Worm (Caenorhabditis elegans): Measurements from ENCODE around the gene srh-167.
A peak's percentile ranks its signal among the peaks of the same experiment; 100 is the strongest.
"Not testable (repeated sequence)": the region's sequence is repeated elsewhere in the genome, so short reads cannot be mapped to it uniquely, and the experiment has no call there.

Gene srh-167

DNA sequence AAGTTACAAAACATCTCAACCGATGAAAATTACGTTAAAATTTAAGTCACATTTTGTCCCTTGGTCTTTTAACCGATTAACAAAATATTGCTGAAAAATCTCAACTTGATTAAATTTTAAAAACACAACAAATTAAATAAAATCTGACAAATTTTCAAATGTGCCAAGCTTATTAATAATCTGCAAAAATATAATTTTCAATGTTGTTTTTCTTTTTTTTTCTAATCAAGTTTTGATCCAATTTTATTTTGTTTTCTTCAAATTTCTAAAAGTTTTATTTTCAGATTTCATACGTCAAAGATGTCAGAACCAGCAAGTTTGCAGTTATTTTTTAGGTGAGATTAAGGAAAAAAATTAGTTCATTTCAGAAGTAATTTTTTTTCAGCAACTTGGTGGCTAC lies 2.8 kb downstream of the srh-167 start, which contains the start of gene srw-87:
Gene srw-87 (plus strand): TSS at position 301 of the 400 bp plus-strand sequence.
- TF ChIP-seq F13C5.2 (tag; optimal IDR thresholded peaks at IDR 0.05) (no peak), ama-1 (optimal IDR thresholded peaks at IDR 0.05) (no peak), ets-7 (tag; optimal IDR thresholded peaks at IDR 0.05) (no peak), aly-1 (tag; optimal IDR thresholded peaks at IDR 0.05) (no peak), hmg-4 (GFP tag; optimal IDR thresholded peaks at IDR 0.05) (no peak), hmbx-1 (tag; optimal IDR thresholded peaks at IDR 0.05) (no peak), pes-1 (GFP tag; IDR thresholded peaks at IDR 0.05) (no peak)

DNA sequence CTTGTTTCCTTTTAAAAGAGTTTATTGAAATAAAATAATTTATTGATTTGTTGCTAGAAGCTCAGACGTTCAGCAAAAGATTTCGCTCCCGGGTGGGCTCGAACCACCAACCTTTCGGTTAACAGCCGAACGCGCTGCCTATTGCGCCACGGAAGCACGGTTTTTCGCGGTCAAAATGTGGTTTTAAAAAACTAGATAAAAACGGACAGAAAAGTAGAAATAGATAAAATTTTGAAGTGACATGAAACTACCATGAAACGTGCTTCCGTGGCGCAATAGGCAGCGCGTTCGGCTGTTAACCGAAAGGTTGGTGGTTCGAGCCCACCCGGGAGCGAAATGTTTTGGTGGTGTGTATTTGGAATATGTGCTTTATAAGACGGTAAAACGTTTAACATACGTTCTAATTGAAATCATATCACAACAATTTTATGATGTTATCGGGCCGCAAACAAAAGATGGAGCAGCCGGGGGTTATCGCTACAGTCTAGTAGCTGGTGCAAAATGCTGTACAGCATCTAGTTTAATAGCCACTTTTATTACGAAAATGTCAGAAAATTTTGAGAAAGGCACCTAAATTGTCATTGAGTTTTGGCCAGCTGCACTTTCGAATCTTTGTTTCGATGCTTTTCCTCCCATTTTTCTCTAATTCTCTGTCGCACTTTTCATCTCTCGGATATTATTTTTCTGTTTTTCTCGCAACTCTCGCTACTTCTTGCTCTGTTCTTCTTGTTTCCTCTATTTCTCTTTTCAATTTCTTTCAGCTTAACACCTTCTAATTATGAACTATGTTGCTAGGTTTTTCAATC lies 5.0 kb downstream of the srh-167 start, which contains the start of gene slc-9B.2:
Gene slc-9B.2 (plus strand): TSS at position 756 of the 806 bp plus-strand sequence.
- TF ChIP-seq hmg-4 (GFP tag; optimal IDR thresholded peaks at IDR 0.05); B0310.2 (tag; optimal IDR thresholded peaks at IDR 0.05); flt-1 (GFP tag; IDR thresholded peaks at IDR 0.05): not testable (repeated sequence)

DNA sequence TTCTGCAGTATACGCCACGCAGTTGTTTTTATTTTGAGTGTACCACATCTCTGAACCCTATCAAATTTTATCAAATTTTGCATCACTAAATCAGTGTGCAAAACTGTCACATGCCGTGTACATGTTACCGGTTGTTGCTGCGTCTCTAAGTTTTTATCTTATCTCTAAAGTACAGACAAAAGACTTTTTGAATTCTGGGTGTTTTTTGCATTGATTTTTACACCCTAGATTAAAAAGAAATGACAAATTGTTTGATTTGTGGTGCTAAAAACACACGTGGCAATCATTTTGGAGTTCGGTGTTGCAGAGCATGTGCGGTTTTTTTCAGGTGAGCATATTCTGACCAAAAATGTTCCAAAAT lies 8.7 kb downstream of the srh-167 start, which contains the start of gene nhr-193:
Gene nhr-193 (plus strand): TSS at position 51 of the 361 bp plus-strand sequence.
- TF ChIP-seq ceh-36 (tag; optimal IDR thresholded peaks at IDR 0.05) (no peak), pes-1 (GFP tag; IDR thresholded peaks at IDR 0.05) (no peak), flt-1 (GFP tag; IDR thresholded peaks at IDR 0.05) (no peak), hnd-1 (tag; optimal IDR thresholded peaks at IDR 0.05) (no peak), ets-7 (tag; optimal IDR thresholded peaks at IDR 0.05) (no peak)

DNA sequence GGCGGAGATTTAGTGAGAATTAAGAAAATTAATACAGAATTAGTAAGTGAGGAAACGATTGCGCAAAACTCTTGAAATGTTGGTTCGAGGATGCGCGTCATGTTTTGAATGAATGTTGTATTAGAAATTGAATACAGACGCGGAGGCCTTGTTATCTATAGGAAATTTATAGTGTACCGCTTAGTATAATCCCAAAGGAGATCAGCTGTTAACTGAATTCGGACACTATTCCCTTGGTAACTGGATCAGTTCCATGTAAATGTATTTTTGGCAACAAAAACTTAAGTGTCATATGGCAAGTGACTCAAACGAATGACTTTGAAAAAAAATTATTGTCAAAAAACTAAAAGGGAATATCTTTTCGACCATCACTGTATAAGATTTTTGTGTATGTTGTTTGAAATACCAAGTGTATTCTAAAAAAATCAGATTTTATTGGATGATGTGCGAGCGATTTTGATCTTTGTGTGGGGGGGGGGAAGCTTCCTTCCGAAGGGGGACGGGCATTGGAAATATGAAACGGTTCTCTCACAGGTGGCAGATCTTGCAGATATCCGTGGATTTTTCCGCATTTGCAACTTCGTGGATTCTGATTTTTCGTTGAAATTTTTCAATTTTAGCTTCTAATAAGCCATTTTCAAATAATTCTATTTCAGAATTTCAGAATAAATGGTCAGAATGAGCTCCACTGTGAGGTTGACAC lies 13.0 kb downstream of the srh-167 start, which contains the start of the genes W08G11.5 and W08G11.1:
Gene W08G11.5 (minus strand): TSS at position 101 of the 703 bp plus-strand sequence.
Gene W08G11.1 (plus strand): TSS at position 653 of the 703 bp plus-strand sequence.
- TF ChIP-seq ceh-13 (GFP tag; optimal IDR thresholded peaks at IDR 0.05): no peak
- no peak for TF ChIP-seq hnd-1 (tag; optimal IDR thresholded peaks at IDR 0.05)
- TF ChIP-seq tra-4 (tag; optimal IDR thresholded peaks at IDR 0.05): no peak
- TF ChIP-seq flt-1 (GFP tag; IDR thresholded peaks at IDR 0.05): no peak
- TF ChIP-seq ets-7 (tag; optimal IDR thresholded peaks at IDR 0.05): no peak
- TF ChIP-seq tbx-11 (GFP tag; IDR thresholded peaks at IDR 0.05): no peak
- no peak for TF ChIP-seq hmbx-1 (tag; optimal IDR thresholded peaks at IDR 0.05)
- TF ChIP-seq hmg-4 (GFP tag; optimal IDR thresholded peaks at IDR 0.05): no peak
- no peak for TF ChIP-seq F13C5.2 (tag; optimal IDR thresholded peaks at IDR 0.05)
- no peak for TF ChIP-seq tbx-37 (GFP tag; conservative IDR thresholded peaks at IDR 0.05)
- TF ChIP-seq scrt-1 (GFP tag; IDR thresholded peaks at IDR 0.05): no peak
- TF ChIP-seq B0310.2 (tag; optimal IDR thresholded peaks at IDR 0.05): no peak
- no peak for TF ChIP-seq ama-1 (optimal IDR thresholded peaks at IDR 0.05)
- no peak for TF ChIP-seq ceh-36 (tag; optimal IDR thresholded peaks at IDR 0.05)
- TF ChIP-seq sea-1 (GFP tag; conservative IDR thresholded peaks at IDR 0.05): no peak
- no peak for TF ChIP-seq aly-1 (tag; optimal IDR thresholded peaks at IDR 0.05)
- no peak for TF ChIP-seq pes-1 (GFP tag; IDR thresholded peaks at IDR 0.05)

DNA sequence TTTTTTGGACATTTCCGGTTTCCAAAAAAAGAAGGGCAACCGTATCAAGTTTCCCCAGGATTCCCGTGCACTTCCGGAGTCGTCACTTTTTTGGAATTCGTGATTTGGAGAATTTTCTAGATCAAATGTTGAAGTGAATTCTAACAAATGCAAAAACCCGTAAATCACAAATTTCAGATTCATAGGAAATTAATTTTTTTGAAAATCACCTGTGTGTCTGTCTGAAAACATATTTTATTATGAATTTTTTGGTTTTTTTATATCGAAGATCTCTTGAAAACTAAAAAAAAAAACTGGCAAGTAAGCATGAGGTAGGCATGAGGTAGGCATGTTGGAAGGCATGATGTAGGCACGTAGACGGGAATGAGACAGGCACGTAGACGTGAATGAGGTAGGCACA lies 16.5 kb downstream of the srh-167 start:
- TF ChIP-seq tbx-11 (GFP tag; IDR thresholded peaks at IDR 0.05) (no peak), B0310.2 (tag; optimal IDR thresholded peaks at IDR 0.05) (no peak), hmg-4 (GFP tag; optimal IDR thresholded peaks at IDR 0.05) (no peak), F13C5.2 (tag; optimal IDR thresholded peaks at IDR 0.05) (no peak), ets-7 (tag; optimal IDR thresholded peaks at IDR 0.05) (no peak), flt-1 (GFP tag; IDR thresholded peaks at IDR 0.05) (no peak), pes-1 (GFP tag; IDR thresholded peaks at IDR 0.05) (no peak), tra-4 (tag; optimal IDR thresholded peaks at IDR 0.05) (no peak), scrt-1 (GFP tag; IDR thresholded peaks at IDR 0.05) (no peak), hmbx-1 (tag; optimal IDR thresholded peaks at IDR 0.05) (no peak), tbx-37 (GFP tag; conservative IDR thresholded peaks at IDR 0.05) (no peak), sea-1 (GFP tag; conservative IDR thresholded peaks at IDR 0.05) (no peak), ama-1 (optimal IDR thresholded peaks at IDR 0.05) (no peak), ceh-13 (GFP tag; optimal IDR thresholded peaks at IDR 0.05) (no peak), ceh-36 (tag; optimal IDR thresholded peaks at IDR 0.05) (no peak), aly-1 (tag; optimal IDR thresholded peaks at IDR 0.05) (no peak)

DNA sequence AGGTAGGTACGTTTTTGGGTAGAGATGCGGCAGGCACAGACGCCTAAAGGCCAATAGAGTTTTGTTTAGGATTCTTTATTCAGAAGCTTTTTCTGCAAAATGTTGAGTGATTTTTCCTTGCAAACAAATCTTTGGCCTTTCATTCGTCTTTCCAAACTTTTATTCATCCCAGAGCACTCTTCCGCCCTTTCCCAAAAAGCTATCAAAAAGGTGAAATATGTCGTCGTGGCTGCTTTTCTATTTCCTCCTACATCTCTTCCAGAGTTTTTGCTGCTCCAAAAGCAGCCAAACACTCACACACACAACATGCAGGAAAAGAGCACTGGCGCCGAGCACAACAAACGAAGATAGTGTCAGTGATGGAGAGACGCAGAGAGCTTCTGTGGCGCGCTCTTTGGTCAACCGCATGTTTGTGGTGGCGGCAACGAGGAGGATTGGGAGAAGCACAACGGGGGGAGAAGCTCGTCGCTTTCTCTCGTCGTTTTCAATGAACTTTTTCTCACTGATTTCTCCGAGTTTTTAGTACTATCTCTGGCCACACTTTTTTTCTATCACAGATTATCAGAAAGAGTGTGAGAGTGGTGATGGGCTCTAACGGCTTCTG lies 17.4 kb downstream of the srh-167 start:
- no peak for TF ChIP-seq ceh-36 (tag; optimal IDR thresholded peaks at IDR 0.05)
- TF ChIP-seq hmg-4 (GFP tag; optimal IDR thresholded peaks at IDR 0.05): peak; percentile 13

DNA sequence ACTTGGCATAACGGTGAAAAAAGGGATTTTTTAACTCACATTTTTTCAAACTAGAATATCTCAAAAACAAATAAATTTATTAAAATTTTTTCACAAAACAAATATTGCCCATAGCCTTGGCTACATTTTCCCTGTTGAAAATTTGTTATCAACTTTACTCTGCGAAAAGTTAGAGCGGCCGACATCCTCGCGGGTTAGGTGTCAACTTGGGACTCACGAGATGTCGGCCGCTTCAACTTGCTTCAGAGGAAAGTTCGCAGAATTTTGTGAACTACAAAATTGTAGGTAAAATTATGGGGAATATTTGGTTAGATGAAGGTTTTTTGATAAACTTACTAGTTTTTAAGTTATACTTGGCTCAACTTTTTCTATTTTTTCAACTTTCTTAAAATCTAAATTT lies 18.2 kb downstream of the srh-167 start:
- TF ChIP-seq scrt-1 (GFP tag; IDR thresholded peaks at IDR 0.05) (no peak), ama-1 (optimal IDR thresholded peaks at IDR 0.05) (no peak), sea-1 (GFP tag; conservative IDR thresholded peaks at IDR 0.05) (no peak)

DNA sequence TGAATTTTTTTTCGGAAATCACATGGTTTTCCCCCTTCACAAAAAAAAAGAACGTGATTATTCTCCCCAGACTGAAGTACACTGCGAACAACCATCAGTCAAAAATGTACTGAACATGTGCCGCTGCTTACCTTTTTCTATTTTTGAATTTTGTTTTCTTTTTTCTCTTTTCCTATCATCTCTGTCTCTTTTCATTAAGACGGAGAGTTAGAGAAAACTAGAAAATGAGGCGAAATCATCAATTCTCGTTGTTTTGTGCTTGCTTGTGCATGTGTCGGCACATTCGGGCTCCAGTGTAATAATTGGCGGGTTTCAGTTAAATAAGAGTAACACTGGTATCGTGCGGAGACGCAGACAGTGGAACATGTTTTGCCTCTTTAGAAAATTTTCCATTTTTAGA lies 18.8 kb downstream of the srh-167 start:
- TF ChIP-seq hnd-1 (tag; optimal IDR thresholded peaks at IDR 0.05) (no peak), ets-7 (tag; optimal IDR thresholded peaks at IDR 0.05) (no peak), B0310.2 (tag; optimal IDR thresholded peaks at IDR 0.05) (no peak), ceh-36 (tag; optimal IDR thresholded peaks at IDR 0.05) (no peak), flt-1 (GFP tag; IDR thresholded peaks at IDR 0.05) (no peak), hmbx-1 (tag; optimal IDR thresholded peaks at IDR 0.05) (no peak), sea-1 (GFP tag; conservative IDR thresholded peaks at IDR 0.05) (no peak), ama-1 (optimal IDR thresholded peaks at IDR 0.05) (no peak)
